Fruit fly (Drosophila melanogaster) whole organism, embryonic: ENCODE results near the gene Fbp2.

Experiments used
- ATbp ChIP-seq: fragments of 200-800 bp; sonication (Bioruptor generic); optimal IDR thresholded peaks from 2 replicates; lab custom pipeline; 2017; ENCODE audit warnings: missing biosample characterization, mild to moderate bottlenecking, missing genetic modification characterization, missing genetic modification reagents
- B-H2 ChIP-seq: fragments of 200-800 bp; sonication (Bioruptor generic); optimal IDR thresholded peaks from 2 replicates; lab custom pipeline; 2018; ENCODE audit warnings: missing biosample characterization, mild to moderate bottlenecking, missing genetic modification characterization
- BEAF-32 ChIP-seq: fragments of 200-800 bp; sonication (Bioruptor generic); optimal IDR thresholded peaks from 3 replicates; lab custom pipeline; 2017; ENCODE audit warnings: missing biosample characterization, missing genetic modification characterization, mild to moderate bottlenecking, moderate library complexity, missing genetic modification reagents
- Bteb2 ChIP-seq: fragments of 200-800 bp; sonication (Bioruptor generic); optimal IDR thresholded peaks from 2 replicates; lab custom pipeline; 2016; ENCODE audit warnings: missing biosample characterization, missing genetic modification characterization
- CG10209 ChIP-seq: fragments of 200-800 bp; sonication (Bioruptor generic); optimal IDR thresholded peaks from 3 replicates; lab custom pipeline; 2017; ENCODE audit warnings: missing biosample characterization, mild to moderate bottlenecking, missing genetic modification characterization, missing genetic modification reagents
- CG10431 ChIP-seq: fragments of 200-800 bp; sonication (Bioruptor generic); optimal IDR thresholded peaks from 3 replicates; lab custom pipeline; 2018; ENCODE audit warnings: missing biosample characterization, mild to moderate bottlenecking, missing genetic modification characterization
- CG10462 ChIP-seq: fragments of 200-800 bp; sonication (Bioruptor generic); optimal IDR thresholded peaks from 2 replicates; lab custom pipeline; 2016; ENCODE audit warnings: missing biosample characterization, missing genetic modification characterization
- CG12155 ChIP-seq: fragments of 200-800 bp; sonication (Bioruptor generic); optimal IDR thresholded peaks from 3 replicates; lab custom pipeline; 2016; ENCODE audit warnings: missing biosample characterization, missing genetic modification characterization
- CG14050 ChIP-seq: fragments of 200-800 bp; sonication (Bioruptor generic); IDR thresholded peaks from 3 replicates; pipeline ENCODE4 v1.3.6; 2022; ENCODE audit warnings: missing biosample characterization, missing genetic modification characterization
- CG14710 ChIP-seq: fragments of 200-800 bp; sonication (Bioruptor generic); optimal IDR thresholded peaks from 3 replicates; lab custom pipeline; 2019; ENCODE audit warnings: missing biosample characterization, mild to moderate bottlenecking, missing genetic modification characterization, moderate library complexity
- CG15696 ChIP-seq: fragments of 200-800 bp; sonication (Bioruptor generic); optimal IDR thresholded peaks from 2 replicates; lab custom pipeline; 2019; ENCODE audit warnings: missing biosample characterization, mild to moderate bottlenecking, missing genetic modification characterization, moderate library complexity
- CG18011 ChIP-seq: fragments of 200-800 bp; sonication (Bioruptor generic); optimal IDR thresholded peaks from 2 replicates; lab custom pipeline; 2017; ENCODE audit warnings: missing biosample characterization, missing genetic modification characterization, mild to moderate bottlenecking, moderate library complexity, missing genotype
- CG31365 ChIP-seq: fragments of 200-800 bp; sonication (Bioruptor generic); optimal IDR thresholded peaks from 2 replicates; lab custom pipeline; 2018; ENCODE audit warnings: missing biosample characterization, mild to moderate bottlenecking, missing genetic modification characterization
- CG34224 ChIP-seq: fragments of 200-800 bp; sonication (Bioruptor generic); IDR thresholded peaks from 3 replicates; pipeline ENCODE4 v1.3.6; 2022; ENCODE audit warnings: missing biosample characterization, missing genetic modification characterization; ENCODE audit not compliant: partially characterized antibody
- CG3726 ChIP-seq: fragments of 200-800 bp; sonication (Bioruptor generic); IDR thresholded peaks from 3 replicates; pipeline ENCODE4, ENCODE4 v1.3.6; 2022; ENCODE audit warnings: missing biosample characterization, missing genetic modification characterization
- CG4328 ChIP-seq: fragments of 200-800 bp; sonication (Bioruptor generic); optimal IDR thresholded peaks from 3 replicates; lab custom pipeline; 2017; ENCODE audit warnings: missing biosample characterization, missing genetic modification reagents, missing genetic modification characterization
- CG4404 ChIP-seq: fragments of 200-800 bp; sonication (Bioruptor generic); IDR thresholded peaks from 2 replicates; pipeline ENCODE4 v1.3.6; 2022; ENCODE audit warnings: missing biosample characterization, missing genetic modification characterization
- CG6175 ChIP-seq: fragments of 200-800 bp; sonication (Bioruptor generic); IDR thresholded peaks from 3 replicates; pipeline ENCODE4 v1.3.6; 2022; ENCODE audit warnings: missing biosample characterization, missing genetic modification characterization
- CG6765 ChIP-seq: fragments of 200-800 bp; sonication (Bioruptor generic); optimal IDR thresholded peaks from 3 replicates; lab custom pipeline; 2017; ENCODE audit warnings: missing biosample characterization, mild to moderate bottlenecking, missing genetic modification characterization
- CG6813 ChIP-seq: fragments of 200-800 bp; sonication (Bioruptor generic); optimal IDR thresholded peaks from 2 replicates; lab custom pipeline; 2017; ENCODE audit warnings: missing biosample characterization, missing genetic modification characterization, mild to moderate bottlenecking, moderate library complexity, missing genetic modification reagents
- CG7745 ChIP-seq: fragments of 200-800 bp; sonication (Bioruptor generic); optimal IDR thresholded peaks from 2 replicates; lab custom pipeline; 2018; ENCODE audit warnings: missing biosample characterization, mild to moderate bottlenecking, missing genetic modification characterization, moderate library complexity
- CG8478 ChIP-seq: fragments of >200 bp; optimal IDR thresholded peaks from 2 replicates; lab custom pipeline; 2018
- Dad ChIP-seq: fragments of 200-800 bp; sonication (Bioruptor generic); optimal IDR thresholded peaks from 3 replicates; lab custom pipeline; 2016; ENCODE audit warnings: missing biosample characterization, missing genetic modification characterization
- Drgx ChIP-seq: fragments of 200-800 bp; sonication (Bioruptor generic); IDR thresholded peaks from 2 replicates; pipeline ENCODE4 v1.3.6; 2022; ENCODE audit warnings: missing biosample characterization, missing genetic modification characterization
- Elba2 ChIP-seq: fragments of 200-800 bp; sonication (Bioruptor generic); optimal IDR thresholded peaks from 3 replicates; lab custom pipeline; 2016; ENCODE audit warnings: missing biosample characterization, missing genetic modification characterization
- Fer3 ChIP-seq: fragments of 200-800 bp; sonication (Bioruptor generic); optimal IDR thresholded peaks from 2 replicates; lab custom pipeline; 2018; ENCODE audit warnings: missing biosample characterization, mild to moderate bottlenecking, missing genetic modification characterization, moderate library complexity
- Lhr ChIP-seq: fragments of 200-800 bp; sonication (Bioruptor generic); optimal IDR thresholded peaks from 3 replicates; lab custom pipeline; 2017; ENCODE audit warnings: mild to moderate bottlenecking, missing biosample characterization, missing genetic modification reagents, missing genetic modification characterization
- Nf-YB ChIP-seq: fragments of 200-800 bp; sonication (Bioruptor generic); optimal IDR thresholded peaks from 3 replicates; lab custom pipeline; 2019; ENCODE audit warnings: missing biosample characterization, mild to moderate bottlenecking, missing genetic modification characterization, moderate library complexity
- Oli ChIP-seq: fragments of 200-800 bp; sonication (Bioruptor generic); optimal IDR thresholded peaks from 2 replicates; lab custom pipeline; 2018; ENCODE audit warnings: missing biosample characterization, mild to moderate bottlenecking, missing genetic modification characterization, moderate library complexity
- Side ChIP-seq: fragments of 200-800 bp; sonication (Bioruptor generic); optimal IDR thresholded peaks from 2 replicates; lab custom pipeline; 2016; ENCODE audit warnings: missing biosample characterization, missing genetic modification characterization
- Sry-β ChIP-seq: fragments of 200-800 bp; sonication (Bioruptor generic); optimal IDR thresholded peaks from 2 replicates; lab custom pipeline; 2018; ENCODE audit warnings: missing biosample characterization, mild to moderate bottlenecking, missing genetic modification characterization, moderate library complexity
- ase ChIP-seq: fragments of 200-800 bp; sonication (Bioruptor generic); IDR thresholded peaks from 3 replicates; pipeline ENCODE4 v1.3.6; 2022; ENCODE audit warnings: missing biosample characterization, missing genetic modification characterization
- bcd ChIP-seq: fragments of 200-800 bp; sonication (Bioruptor generic); optimal IDR thresholded peaks from 2 replicates; lab custom pipeline; 2017; ENCODE audit warnings: missing biosample characterization, mild to moderate bottlenecking, missing genetic modification characterization
- dmrt11E ChIP-seq: fragments of 200-800 bp; sonication (Bioruptor generic); optimal IDR thresholded peaks from 3 replicates; lab custom pipeline; 2018; ENCODE audit warnings: missing biosample characterization, mild to moderate bottlenecking, missing genetic modification characterization, moderate library complexity
- gem ChIP-seq: fragments of 200-800 bp; sonication (Bioruptor generic); optimal IDR thresholded peaks from 2 replicates; lab custom pipeline; 2019; ENCODE audit warnings: missing biosample characterization, mild to moderate bottlenecking, missing genetic modification characterization, moderate library complexity
- inv ChIP-seq: fragments of 200-800 bp; sonication (Bioruptor generic); IDR thresholded peaks from 2 replicates; pipeline ENCODE4 v1.3.6; 2022; ENCODE audit warnings: missing biosample characterization, missing genetic modification characterization; ENCODE audit not compliant: partially characterized antibody
- lola ChIP-seq, 3 experiments: fragments of >200 bp in 2 of 3; fragments of 200-800 bp in 1 of 3; sonication (Bioruptor generic) in 1 of 3; optimal IDR thresholded peaks; 2 replicates each; lab custom pipeline; 2017 to 2019; ENCODE audit warnings: missing biosample characterization in 3 of 3, missing genetic modification characterization in 3 of 3, mild to moderate bottlenecking in 1 of 3, moderate library complexity in 1 of 3
- luna ChIP-seq: fragments of 200-800 bp; sonication (Bioruptor generic); optimal IDR thresholded peaks from 2 replicates; lab custom pipeline; 2016; ENCODE audit warnings: missing biosample characterization, missing genetic modification characterization
- onecut ChIP-seq: fragments of 200-800 bp; sonication (Bioruptor generic); IDR thresholded peaks from 2 replicates; pipeline ENCODE4 v1.3.6; 2022; ENCODE audit warnings: missing biosample characterization, missing genetic modification characterization
- peb ChIP-seq: fragments of 200-800 bp; sonication (Bioruptor generic); IDR thresholded peaks from 2 replicates; pipeline ENCODE4 v1.3.6; 2022; ENCODE audit warnings: missing biosample characterization, missing genetic modification characterization
- repo ChIP-seq: fragments of 200-800 bp; sonication (Bioruptor generic); optimal IDR thresholded peaks from 2 replicates; lab custom pipeline; 2016; ENCODE audit warnings: missing biosample characterization, missing genetic modification characterization
- rib ChIP-seq: fragments of 200-800 bp; sonication (Bioruptor generic); IDR thresholded peaks from 2 replicates; pipeline ENCODE4 v1.3.6; 2022; ENCODE audit warnings: missing biosample characterization, missing genetic modification characterization
- row ChIP-seq: fragments of 200-800 bp; sonication (Bioruptor generic); IDR thresholded peaks from 3 replicates; pipeline ENCODE4 v1.3.6; 2022; ENCODE audit warnings: missing biosample characterization, missing genetic modification characterization
- schlank ChIP-seq: fragments of 200-800 bp; sonication (Bioruptor generic); optimal IDR thresholded peaks from 2 replicates; lab custom pipeline; 2018; ENCODE audit warnings: missing biosample characterization, mild to moderate bottlenecking, missing genetic modification characterization
- so ChIP-seq: fragments of 200-800 bp; sonication (Bioruptor generic); IDR thresholded peaks from 3 replicates; pipeline ENCODE4 v1.3.6; 2022; ENCODE audit warnings: missing biosample characterization, missing genetic modification characterization
- tap ChIP-seq: fragments of 200-800 bp; optimal IDR thresholded peaks from 3 replicates; lab custom pipeline; 2019; ENCODE audit warnings: missing biosample characterization, mild to moderate bottlenecking, missing genetic modification characterization, moderate library complexity
- tna ChIP-seq: fragments of 200-800 bp; sonication (Bioruptor generic); IDR thresholded peaks from 2 replicates; pipeline ENCODE4 v1.3.6; 2022; ENCODE audit warnings: missing biosample characterization, missing genetic modification characterization; ENCODE audit not compliant: partially characterized antibody
- vfl ChIP-seq: fragments of 200-800 bp; sonication (Bioruptor generic); optimal IDR thresholded peaks from 2 replicates; lab custom pipeline; 2016; ENCODE audit warnings: missing biosample characterization, missing genetic modification characterization
- wor ChIP-seq: fragments of 200-800 bp; sonication (Bioruptor generic); IDR thresholded peaks from 2 replicates; pipeline ENCODE4 v1.3.6; 2022; ENCODE audit warnings: missing biosample characterization, missing genetic modification characterization

Fbp2 gene

dm6 chr2L:9430992-9431602 lies 4.5 kb downstream of the Fbp2 start, which contains the start of the genes FucTB and scat (continued):
- TF ChIP-seq Drgx (GFP tag; lab: Robert Waterston, UW) (peak; percentile 56), CG4404 (GFP tag; lab: Robert Waterston, UW) (peak; percentile 96), Bteb2 (GFP tag; lab: Kevin White, UChicago) (peak; percentile 31), so (GFP tag; lab: Robert Waterston, UW) (peak; percentile 78; the same call in 1 of the 3 replicates), Elba2 (GFP tag; lab: Kevin White, UChicago) (peak; percentile 68), gem (tag; lab: Kevin White, UChicago) (peak; percentile 98), row (GFP tag; lab: Robert Waterston, UW) (peak; percentile 94), ATbp (GFP tag; lab: Kevin White, UChicago) (peak; percentile 66), CG31365 (tag; lab: Kevin White, UChicago) (no peak), Sry-β (GFP tag; lab: Kevin White, UChicago) (no peak), lola (GFP tag; optimal IDR thresholded peaks at IDR 0.05; lab: Kevin White, UChicago) (peak in 1 of 3 experiments; percentile 98), Fer3 (tag; lab: Kevin White, UChicago) (peak; percentile 86), CG4328 (peak; percentile 89), CG6765 (GFP tag; lab: Kevin White, UChicago) (peak; percentile 77), tna (GFP tag; lab: Robert Waterston, UW) (no peak), vfl (GFP tag; lab: Kevin White, UChicago) (peak; percentile 82), Lhr (GFP tag; lab: Kevin White, UChicago) (peak; percentile 49), Nf-YB (GFP tag; lab: Kevin White, UChicago) (peak; percentile 73), luna (GFP tag; lab: Kevin White, UChicago) (no peak), rib (peak; percentile 67), Oli (tag; lab: Kevin White, UChicago) (peak; percentile 88), CG10462 (GFP tag; lab: Kevin White, UChicago) (peak; percentile 76), B-H2 (GFP tag; lab: Kevin White, UChicago) (peak; percentile 89), BEAF-32 (peak; percentile 28), CG18011 (GFP tag; lab: Kevin White, UChicago) (peak; percentile 67), CG3726 (GFP tag; lab: Robert Waterston, UW) (peak; percentile 84), CG6813 (GFP tag; lab: Kevin White, UChicago) (peak; percentile 62), CG14710 (peak; percentile 95), CG15696 (tag; lab: Kevin White, UChicago) (peak; percentile 97), dmrt11E (peak; percentile 98), CG8478 (no peak), ase (GFP tag; lab: Robert Waterston, UW) (peak; percentile 82), tap (peak; percentile 71), wor (GFP tag; lab: Robert Waterston, UW) (peak; percentile 91), CG34224 (GFP tag; lab: Robert Waterston, UW) (0 out of 3 replicates have a peak, but pooled peaks have one; percentile 8), CG10431 (GFP tag; lab: Kevin White, UChicago) (peak; percentile 65), CG6175 (GFP tag; lab: Robert Waterston, UW) (peak; percentile 79), inv (GFP tag; lab: Robert Waterston, UW) (peak; percentile 54; the same call in 1 of the 2 replicates), Side (peak; percentile 24), Dad (peak; percentile 62), onecut (peak; percentile 74), CG10209 (GFP tag; lab: Kevin White, UChicago) (peak; percentile 94), repo (GFP tag; lab: Kevin White, UChicago) (no peak), CG14050 (peak; percentile 64; the same call in 2 of the 3 replicates), CG12155 (GFP tag; lab: Kevin White, UChicago) (peak; percentile 88), schlank (peak; percentile 62), bcd (GFP tag; lab: Kevin White, UChicago) (peak; percentile 95), peb (peak; percentile 73), CG7745 (tag; lab: Kevin White, UChicago) (no peak)
